Worm (Caenorhabditis elegans) whole organism, midembryonic: ENCODE measurements around the gene clc-2.

ENCODE experiments used
- cog-1 ChIP-seq: sonication (generic microtip); optimal IDR thresholded peaks from 2 replicates; lab custom pipeline; 2016; ENCODE audit warnings: missing genetic modification characterization, missing compliant biosample characterization
- flt-1 ChIP-seq: fragments of 200-800 bp; sonication (Bioruptor generic); IDR thresholded peaks from 2 replicates; pipeline ENCODE4 v1.3.6; 2022; ENCODE audit warnings: missing genetic modification characterization, missing compliant biosample characterization
- med-1 ChIP-seq: sonication (generic microtip); optimal IDR thresholded peaks from 2 replicates; lab custom pipeline; 2017; ENCODE audit warnings: missing genetic modification characterization, mild to moderate bottlenecking, missing compliant biosample characterization, antibody characterized with exemption, missing genetic modification reagents; ENCODE audit not compliant: insufficient read depth
- ref-1 ChIP-seq: fragments of 200-800 bp; sonication (Bioruptor generic); conservative IDR thresholded peaks from 2 replicates; pipeline ENCODE4 v1.3.6; 2022; ENCODE audit warnings: missing genetic modification reagents, missing genetic modification characterization, missing compliant biosample characterization
- tab-1 ChIP-seq: fragments of 200-800 bp; sonication (Bioruptor generic); IDR thresholded peaks from 2 replicates; pipeline ENCODE4 v1.3.6; 2022; ENCODE audit warnings: missing genetic modification characterization, missing compliant biosample characterization
- ztf-29 ChIP-seq: fragments of 200-800 bp; sonication (Bioruptor generic); IDR thresholded peaks from 2 replicates; pipeline ENCODE4 v1.3.6; 2022; ENCODE audit warnings: missing genetic modification reagents, missing genetic modification characterization, missing compliant biosample characterization

- no peak for TF ChIP-seq cog-1 (tag; lab: Kevin White, UChicago)
- no peak for TF ChIP-seq tab-1 (GFP tag; lab: Robert Waterston, UW)
- no peak for TF ChIP-seq ztf-29
- TF ChIP-seq flt-1 (GFP tag; lab: Robert Waterston, UW), result no peak
- no peak for TF ChIP-seq med-1 (GFP tag; lab: Kevin White, UChicago)
- no peak for TF ChIP-seq ref-1 (GFP tag; lab: Robert Waterston, UW)
Observed at ce11 chrX:7437949-7438348, 6.7 kb downstream of the clc-2 start, which contains the start of gene C01C10.2.
